In the genomic region with DNA sequence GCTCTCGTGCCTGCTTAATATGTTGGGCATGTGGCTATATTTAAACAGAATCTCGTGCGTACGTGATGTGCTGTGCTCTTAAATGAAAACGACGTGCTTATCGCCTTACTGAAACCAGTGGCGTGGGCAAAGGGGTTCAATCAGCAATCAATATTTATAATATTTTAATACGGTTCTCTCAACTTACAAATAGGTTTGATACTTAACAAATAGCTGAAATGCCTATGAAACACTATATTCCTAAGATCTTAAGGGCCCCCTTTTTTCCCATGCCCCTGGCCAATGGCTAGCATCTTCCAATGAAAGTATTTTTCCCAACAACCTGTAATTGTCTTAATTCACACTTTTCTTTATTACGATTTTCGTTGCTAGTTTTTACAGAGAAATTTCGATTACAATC, we compare ENCODE assay signal across 3 fruit fly cellular contexts.
A peak's percentile ranks its signal among the peaks of the same experiment; 100 is the strongest.
TF ChIP-seq lines count a peak whose summit lies in the region.

No protein-coding gene starts in this region.

TF ChIP-seq in whole organism, embryonic, 481 proteins besides CTCF, POLR2A, EP300 and RAD21 (continued from another document and continues in another):
- TF ChIP-seq dati (GFP tag; IDR thresholded peaks at IDR 0.05; lab: Robert Waterston, UW) (0 out of 2 replicates have a peak, but pooled peaks have one; percentile 27), Hey (tag; optimal IDR thresholded peaks at IDR 0.05; lab: Kevin White, UChicago) (no peak), pum (GFP tag; optimal IDR thresholded peaks at IDR 0.05; lab: Kevin White, UChicago) (peak; percentile 59), Deaf1 (tag; optimal IDR thresholded peaks at IDR 0.05; lab: Kevin White, UChicago) (peak; percentile 19), zen2 (GFP tag; IDR thresholded peaks at IDR 0.05; lab: Robert Waterston, UW; ENCODE audit: partially characterized antibody) (no peak), Tbp (GFP tag; optimal IDR thresholded peaks at IDR 0.05; lab: Kevin White, UChicago) (no peak), ssp (GFP tag; IDR thresholded peaks at IDR 0.05; lab: Robert Waterston, UW) (peak; percentile 61), Usf (GFP tag; optimal IDR thresholded peaks at IDR 0.05; lab: Kevin White, UChicago) (peak; percentile 53), Gug (GFP tag; IDR thresholded peaks at IDR 0.05; lab: Robert Waterston, UW) (peak; percentile 73), ken (GFP tag; IDR thresholded peaks at IDR 0.05; lab: Robert Waterston, UW) (peak; percentile 70; the same call in 2 of the 3 replicates), ro (GFP tag; IDR thresholded peaks at IDR 0.05; lab: Robert Waterston, UW) (0 out of 2 replicates have a peak, but pooled peaks have one; percentile 50), fru (optimal IDR thresholded peaks at IDR 0.05; lab: Kevin White, UChicago) (no peak), CG12155 (GFP tag; optimal IDR thresholded peaks at IDR 0.05; lab: Kevin White, UChicago) (peak; percentile 62), CG7745 (tag; optimal IDR thresholded peaks at IDR 0.05; lab: Kevin White, UChicago) (no peak), cato (GFP tag; optimal IDR thresholded peaks at IDR 0.05; lab: Kevin White, UChicago; ENCODE audit: borderline replicate concordance) (peak; percentile 50), Elba2 (GFP tag; optimal IDR thresholded peaks at IDR 0.05; lab: Kevin White, UChicago) (peak; percentile 56), CG5953 (GFP tag; IDR thresholded peaks at IDR 0.05; lab: Robert Waterston, UW) (no peak), CG10321 (GFP tag; IDR thresholded peaks at IDR 0.05; lab: Robert Waterston, UW) (no peak), scrt (GFP tag; optimal IDR thresholded peaks at IDR 0.05; lab: Kevin White, UChicago) (peak; percentile 30), CG17359 (tag; optimal IDR thresholded peaks at IDR 0.05; lab: Kevin White, UChicago) (peak; percentile 57), CG1603 (tag; optimal IDR thresholded peaks at IDR 0.05; lab: Kevin White, UChicago) (peak; percentile 71), Trl (optimal IDR thresholded peaks at IDR 0.05; lab: Kevin White, UChicago) (no peak), Trl (GFP tag; optimal IDR thresholded peaks at IDR 0.05; lab: Kevin White, UChicago) (peak; percentile 61), CG17829 (tag; optimal IDR thresholded peaks at IDR 0.05; lab: Kevin White, UChicago) (peak; percentile 89), oc (tag; optimal IDR thresholded peaks at IDR 0.05; lab: Kevin White, UChicago) (peak; percentile 47), ham (GFP tag; IDR thresholded peaks at IDR 0.05; lab: Robert Waterston, UW) (no peak), Sry-β (GFP tag; optimal IDR thresholded peaks at IDR 0.05; lab: Kevin White, UChicago) (no peak), chinmo (GFP tag; IDR thresholded peaks at IDR 0.05; lab: Robert Waterston, UW; ENCODE audit: partially characterized antibody) (no peak), CG12744 (GFP tag; optimal IDR thresholded peaks at IDR 0.05; lab: Kevin White, UChicago) (peak; percentile 51), CG5245 (GFP tag; optimal IDR thresholded peaks at IDR 0.05; lab: Kevin White, UChicago) (peak; percentile 70), gcm (GFP tag; optimal IDR thresholded peaks at IDR 0.05; lab: Kevin White, UChicago) (peak; percentile 44), CG14014 (GFP tag; IDR thresholded peaks at IDR 0.05; lab: Robert Waterston, UW) (peak; percentile 54; the same call in 1 of the 2 replicates), prd (optimal IDR thresholded peaks at IDR 0.05; lab: Kevin White, UChicago) (no peak), prd (GFP tag; IDR thresholded peaks at IDR 0.05; lab: Robert Waterston, UW) (peak; percentile 94), wor (GFP tag; IDR thresholded peaks at IDR 0.05; lab: Robert Waterston, UW) (0 out of 2 replicates have a peak, but pooled peaks have one; percentile 14), ac (GFP tag; optimal IDR thresholded peaks at IDR 0.05; lab: Kevin White, UChicago) (peak; percentile 58), inv (GFP tag; IDR thresholded peaks at IDR 0.05; lab: Robert Waterston, UW; ENCODE audit: partially characterized antibody) (no peak), cas (GFP tag; IDR thresholded peaks at IDR 0.05; lab: Robert Waterston, UW) (0 out of 2 replicates have a peak, but pooled peaks have one; percentile 30), shn (GFP tag; optimal IDR thresholded peaks at IDR 0.05; lab: Kevin White, UChicago) (peak; percentile 3), hkb (optimal IDR thresholded peaks at IDR 0.05; lab: Kevin White, UChicago) (no peak), hkb (GFP tag; IDR thresholded peaks at IDR 0.05; lab: Robert Waterston, UW) (peak; percentile 73)

TF ChIP-seq in whole organism, prepupa, 60 proteins besides CTCF, POLR2A, EP300 and RAD21 (continued from another document):
- TF ChIP-seq CG4318 (GFP tag; optimal IDR thresholded peaks at IDR 0.05; lab: Kevin White, UChicago) (peak; percentile 2), Eip93F (GFP tag; optimal IDR thresholded peaks at IDR 0.05; lab: Kevin White, UChicago) (no peak), fd59A (GFP tag; optimal IDR thresholded peaks at IDR 0.05; lab: Kevin White, UChicago) (peak; percentile 77), ss (GFP tag; optimal IDR thresholded peaks at IDR 0.05; lab: Kevin White, UChicago) (peak; percentile 74 to 86), cyc (GFP tag; optimal IDR thresholded peaks at IDR 0.05; lab: Kevin White, UChicago) (peak; percentile 65), topi (GFP tag; optimal IDR thresholded peaks at IDR 0.05; lab: Kevin White, UChicago) (peak; percentile 78), CG8119 (GFP tag; IDR thresholded peaks at IDR 0.05; lab: Robert Waterston, UW) (peak; percentile 26; the same call in 1 of the 3 replicates), Lpt (GFP tag; optimal IDR thresholded peaks at IDR 0.05; lab: Kevin White, UChicago) (peak; percentile 32), Sox14 (GFP tag; optimal IDR thresholded peaks at IDR 0.05; lab: Kevin White, UChicago) (peak; percentile 69), pdm3 (GFP tag; optimal IDR thresholded peaks at IDR 0.05; lab: Kevin White, UChicago) (peak; percentile 77), CG1621 (tag; optimal IDR thresholded peaks at IDR 0.05; lab: Kevin White, UChicago) (peak; percentile 79), salr (GFP tag; optimal IDR thresholded peaks at IDR 0.05; lab: Kevin White, UChicago) (peak; percentile 20 to 57), eg (GFP tag; IDR thresholded peaks at IDR 0.05; lab: Robert Waterston, UW) (peak; percentile 60; the same call in 2 of the 3 replicates), CG32006 (GFP tag; optimal IDR thresholded peaks at IDR 0.05; lab: Kevin White, UChicago) (peak; percentile 37), CG11762 (GFP tag; optimal IDR thresholded peaks at IDR 0.05; lab: Kevin White, UChicago; ENCODE audit: insufficient read depth) (peak; percentile 56), spab (GFP tag; optimal IDR thresholded peaks at IDR 0.05; lab: Kevin White, UChicago) (peak; percentile 80), CG8632 (GFP tag; optimal IDR thresholded peaks at IDR 0.05; lab: Kevin White, UChicago) (peak; percentile 63), CG6276 (GFP tag; optimal IDR thresholded peaks at IDR 0.05; lab: Kevin White, UChicago) (no peak), CG10631 (GFP tag; optimal IDR thresholded peaks at IDR 0.05; lab: Kevin White, UChicago) (peak; percentile 73), CG31627 (GFP tag; optimal IDR thresholded peaks at IDR 0.05; lab: Kevin White, UChicago) (peak; percentile 75), Eip78C (GFP tag; lab: Kevin White, UChicago) (peak; percentile 92), CG15336 (GFP tag; IDR thresholded peaks at IDR 0.05; lab: Robert Waterston, UW) (no peak), net (GFP tag; optimal IDR thresholded peaks at IDR 0.05; lab: Kevin White, UChicago) (peak; percentile 18), CG3032 (tag; optimal IDR thresholded peaks at IDR 0.05; lab: Kevin White, UChicago) (peak; percentile 86), dac (GFP tag; optimal IDR thresholded peaks at IDR 0.05; lab: Kevin White, UChicago) (no peak), Sox15 (GFP tag; optimal IDR thresholded peaks at IDR 0.05; lab: Kevin White, UChicago) (peak; percentile 56), dsx (GFP tag; optimal IDR thresholded peaks at IDR 0.05; lab: Kevin White, UChicago; ENCODE audit: poor library complexity, severe bottlenecking) (peak; percentile 80), Ets21C (GFP tag; optimal IDR thresholded peaks at IDR 0.05; lab: Kevin White, UChicago) (peak; percentile 57), Sox102F (GFP tag; optimal IDR thresholded peaks at IDR 0.05; lab: Kevin White, UChicago) (peak; percentile 57), svp (GFP tag; lab: Kevin White, UChicago) (peak; percentile 90), CG3919 (GFP tag; optimal IDR thresholded peaks at IDR 0.05; lab: Kevin White, UChicago) (peak; percentile 75), Smox (GFP tag; optimal IDR thresholded peaks at IDR 0.05; lab: Kevin White, UChicago) (peak; percentile 66), fkh (GFP tag; optimal IDR thresholded peaks at IDR 0.05; lab: Kevin White, UChicago) (no peak), Hr39 (GFP tag; optimal IDR thresholded peaks at IDR 0.05; lab: Kevin White, UChicago) (peak; percentile 70), fd85E (GFP tag; optimal IDR thresholded peaks at IDR 0.05; lab: Kevin White, UChicago) (no peak), CG11294 (GFP tag; IDR thresholded peaks at IDR 0.05; lab: Robert Waterston, UW) (no peak), CG6854 (GFP tag; optimal IDR thresholded peaks at IDR 0.05; lab: Kevin White, UChicago) (no peak), esn (GFP tag; optimal IDR thresholded peaks at IDR 0.05; lab: Kevin White, UChicago) (peak; percentile 79)
TF ChIP-seq in whole organism, prepupa: peak in this region for 49.

TF ChIP-seq in whole organism, wandering third instar larva, 38 proteins besides CTCF, POLR2A, EP300 and RAD21 (continued from another document):
- TF ChIP-seq dmrt93B (GFP tag; optimal IDR thresholded peaks at IDR 0.05; lab: Kevin White, UChicago) (peak; percentile 27), psq (GFP tag; optimal IDR thresholded peaks at IDR 0.05; lab: Kevin White, UChicago) (peak; percentile 41), GATAd (GFP tag; optimal IDR thresholded peaks at IDR 0.05; lab: Kevin White, UChicago) (no peak), h (GFP tag; optimal IDR thresholded peaks at IDR 0.05; lab: Kevin White, UChicago) (peak; percentile 73), N (GFP tag; optimal IDR thresholded peaks at IDR 0.05; lab: Kevin White, UChicago) (no peak), ey (GFP tag; optimal IDR thresholded peaks at IDR 0.05; lab: Kevin White, UChicago) (peak; percentile 54), OdsH (GFP tag; optimal IDR thresholded peaks at IDR 0.05; lab: Kevin White, UChicago) (peak; percentile 68), Mio (GFP tag; optimal IDR thresholded peaks at IDR 0.05; lab: Kevin White, UChicago) (no peak), jim (GFP tag; optimal IDR thresholded peaks at IDR 0.05; lab: Kevin White, UChicago) (no peak), dsf (GFP tag; optimal IDR thresholded peaks at IDR 0.05; lab: Kevin White, UChicago; ENCODE audit: borderline replicate concordance) (no peak)
